Fruit fly (Drosophila melanogaster) whole organism, pupa: ENCODE measurements around the gene Prosbeta2.

Source experiments
- CG10348 ChIP-seq: fragments of 200-800 bp; sonication (Bioruptor generic); IDR thresholded peaks from 2 replicates; pipeline ENCODE4 v1.3.6; 2022; ENCODE audit warnings: missing biosample characterization, missing genetic modification characterization
- CG13204 ChIP-seq: fragments of 200-800 bp; sonication (Bioruptor generic); optimal IDR thresholded peaks from 2 replicates; lab custom pipeline; 2018; ENCODE audit warnings: missing biosample characterization, mild to moderate bottlenecking, missing genetic modification characterization, moderate library complexity
- CG15710 ChIP-seq: fragments of 200-800 bp; sonication (Bioruptor generic); optimal IDR thresholded peaks from 2 replicates; lab custom pipeline; 2018; ENCODE audit warnings: missing biosample characterization, mild to moderate bottlenecking, missing genetic modification characterization, moderate library complexity
- CG17806 ChIP-seq: fragments of 200-800 bp; sonication (Bioruptor generic); optimal IDR thresholded peaks from 2 replicates; lab custom pipeline; 2018; ENCODE audit warnings: missing biosample characterization, mild to moderate bottlenecking, missing genetic modification characterization, moderate library complexity
- CG4496 ChIP-seq: fragments of 200-800 bp; sonication (Bioruptor generic); IDR thresholded peaks from 3 replicates; pipeline ENCODE4 v1.3.6; 2022; ENCODE audit warnings: missing biosample characterization, missing genetic modification characterization
- CG8159 ChIP-seq: fragments of 200-800 bp; sonication (Bioruptor generic); optimal IDR thresholded peaks from 3 replicates; lab custom pipeline; 2018; ENCODE audit warnings: missing biosample characterization, mild to moderate bottlenecking, missing genetic modification characterization, moderate library complexity
- CG9948 ChIP-seq: fragments of 200-800 bp; sonication (Bioruptor generic); optimal IDR thresholded peaks from 2 replicates; lab custom pipeline; 2018; ENCODE audit warnings: missing biosample characterization, mild to moderate bottlenecking, missing genetic modification characterization, moderate library complexity
- D1 ChIP-seq: fragments of 200-800 bp; sonication (Bioruptor generic); optimal IDR thresholded peaks from 2 replicates; lab custom pipeline; 2018; ENCODE audit warnings: missing biosample characterization, mild to moderate bottlenecking, missing genetic modification characterization, moderate library complexity
- EcR ChIP-seq: fragments of 200-800 bp; sonication (Bioruptor generic); optimal IDR thresholded peaks from 3 replicates; lab custom pipeline; 2019; ENCODE audit warnings: missing biosample characterization, missing genetic modification characterization, mild to moderate bottlenecking, moderate library complexity, missing genetic modification reagents
- fd96Ca ChIP-seq: fragments of 200-800 bp; sonication (Bioruptor generic); IDR thresholded peaks from 3 replicates; pipeline ENCODE4 v1.3.6; 2022; ENCODE audit warnings: missing biosample characterization, missing genetic modification characterization
- gl ChIP-seq: fragments of 200-800 bp; sonication (Bioruptor generic); optimal IDR thresholded peaks from 2 replicates; lab custom pipeline; 2018; ENCODE audit warnings: missing biosample characterization, mild to moderate bottlenecking, missing genetic modification characterization
- rn ChIP-seq: fragments of 200-800 bp; sonication (Bioruptor generic); IDR thresholded peaks from 2 replicates; pipeline ENCODE4 v1.3.6; 2022; ENCODE audit warnings: missing biosample characterization, missing genetic modification characterization

DNA sequence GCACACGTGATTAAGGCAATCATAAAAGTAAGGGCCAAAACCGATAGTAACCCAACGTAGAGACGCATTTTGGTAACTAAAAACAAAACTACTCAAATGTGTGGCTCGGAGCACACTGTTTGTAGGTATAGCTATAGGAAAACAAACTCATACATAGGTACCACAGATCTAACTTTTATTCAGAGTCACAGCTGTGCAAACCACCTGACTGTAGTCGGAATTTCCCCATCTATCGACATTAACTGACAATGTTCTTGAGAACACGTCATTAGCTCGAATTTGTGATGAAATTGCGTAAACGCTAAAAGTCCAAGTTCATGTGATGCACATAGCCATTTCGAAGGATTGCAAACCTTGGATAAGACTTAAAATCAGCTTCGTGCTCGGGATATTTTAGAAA lies 49.6 kb downstream of the Prosbeta2 start, which contains the start of gene CG43678:
- TF ChIP-seq CG15710 (tag; lab: Kevin White, UChicago): no peak
- no peak for TF ChIP-seq CG4496 (GFP tag; lab: Robert Waterston, UW)
- no peak for TF ChIP-seq CG8159 (tag; lab: Kevin White, UChicago)
- no peak for TF ChIP-seq fd96Ca (GFP tag; lab: Robert Waterston, UW)
- TF ChIP-seq CG17806: no peak
- no peak for TF ChIP-seq EcR (GFP tag; lab: Kevin White, UChicago)
- no peak for TF ChIP-seq CG10348 (GFP tag; lab: Robert Waterston, UW)
- TF ChIP-seq CG13204 (GFP tag; lab: Kevin White, UChicago): no peak
- TF ChIP-seq rn (GFP tag; lab: Robert Waterston, UW): no peak
- TF ChIP-seq CG9948: no peak
- no peak for TF ChIP-seq D1 (tag; lab: Kevin White, UChicago)
- TF ChIP-seq gl (tag; lab: Kevin White, UChicago): no peak
